Worm (Caenorhabditis elegans) whole organism, L4 larva: Measurements from ENCODE around the gene rsp-4.

ENCODE experiments used
- ces-1 ChIP-seq: fragments of 150-350 bp; sonication (generic microtip); optimal IDR thresholded peaks from 4 replicates; lab custom pipeline; 2014; ENCODE audit warnings: missing biosample characterization, missing genetic modification reagents, missing genetic modification characterization
- dmd-9 ChIP-seq: fragments of 200-800 bp; sonication (Bioruptor generic); IDR thresholded peaks from 2 replicates; pipeline ENCODE4 v1.3.6; 2022; ENCODE audit warnings: missing genetic modification reagents, missing genetic modification characterization, missing compliant biosample characterization
- lin-13 ChIP-seq: fragments of 150-350 bp; optimal IDR thresholded peaks from 2 replicates; lab custom pipeline; 2014; ENCODE audit warnings: missing biosample characterization, missing genetic modification reagents, missing genetic modification characterization
- lin-39 ChIP-seq: fragments of 150-350 bp; optimal IDR thresholded peaks from 2 replicates; lab custom pipeline; 2014; ENCODE audit warnings: missing biosample characterization, missing genetic modification reagents, missing genetic modification characterization
- madf-9 ChIP-seq: fragments of 200-800 bp; sonication (Bioruptor generic); conservative IDR thresholded peaks from 2 replicates; pipeline ENCODE4 v1.3.6; 2022; ENCODE audit warnings: missing genetic modification reagents, missing genetic modification characterization, missing compliant biosample characterization
- mep-1 ChIP-seq: fragments of 150-350 bp; sonication (generic microtip); optimal IDR thresholded peaks from 3 replicates; lab custom pipeline; 2014; ENCODE audit warnings: missing biosample characterization, missing genetic modification characterization
- snpc-4 ChIP-seq: fragments of 150-350 bp; optimal IDR thresholded peaks from 2 replicates; lab custom pipeline; 2014; ENCODE audit warnings: missing biosample characterization, missing genetic modification characterization
- zip-2 ChIP-seq: fragments of 150-350 bp; optimal IDR thresholded peaks from 2 replicates; lab custom pipeline; 2014; ENCODE audit warnings: missing biosample characterization, missing genetic modification characterization

ce11 chrII:5344775-5345174 lies 43.9 kb downstream of the rsp-4 start, which contains the start of gene F09E5.14:
- TF ChIP-seq ces-1 (GFP tag; lab: Kevin White, UChicago) (no peak), lin-39 (tag; lab: Kevin White, UChicago) (no peak), snpc-4 (tag; lab: Kevin White, UChicago) (no peak), zip-2 (tag; lab: Kevin White, UChicago) (no peak), lin-13 (GFP tag; lab: Kevin White, UChicago) (no peak), dmd-9 (GFP tag; lab: Robert Waterston, UW) (no peak), mep-1 (tag; lab: Kevin White, UChicago) (no peak), madf-9 (GFP tag; lab: Robert Waterston, UW) (no peak)
